Comparison of ENCODE assay signal across 3 worm cellular contexts in the genomic region with DNA sequence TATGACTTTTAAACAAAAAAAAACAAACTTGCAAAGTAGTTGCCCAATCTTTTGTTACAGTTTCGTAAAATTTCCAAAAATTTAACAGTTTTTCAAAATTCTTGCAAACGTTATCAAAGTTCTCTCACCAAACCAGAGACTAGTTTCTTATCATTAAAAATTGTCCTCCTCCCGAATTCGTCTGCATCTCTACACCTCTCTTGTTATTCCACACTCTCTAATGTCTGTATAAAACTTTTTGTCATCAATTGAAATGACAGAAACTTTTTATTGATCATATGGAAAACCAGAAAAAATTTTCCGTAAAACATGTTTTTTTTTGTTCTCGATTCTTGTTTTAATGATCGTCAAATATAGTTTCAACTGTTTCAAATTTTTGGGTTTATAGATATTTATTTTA.
TF ChIP-seq lines count a peak whose summit lies in the region.

No protein-coding gene starts in this region.

TF ChIP-seq in whole organism, L1 larva, 84 proteins besides CTCF, POLR2A, EP300 and RAD21 (continued from another document and continues in another):
- TF ChIP-seq ztf-4 (tag; optimal IDR thresholded peaks at IDR 0.05; lab: Kevin White, UChicago) (no peak), fos-1 (tag; optimal IDR thresholded peaks at IDR 0.05; lab: Kevin White, UChicago) (no peak), nhr-90 (tag; optimal IDR thresholded peaks at IDR 0.05; lab: Kevin White, UChicago; ENCODE audit: poor library complexity) (peak; percentile 49), efl-3 (GFP tag; optimal IDR thresholded peaks at IDR 0.05; lab: Kevin White, UChicago) (no peak), tlp-1 (tag; optimal IDR thresholded peaks at IDR 0.05; lab: Kevin White, UChicago) (no peak), zag-1 (tag; optimal IDR thresholded peaks at IDR 0.05; lab: Kevin White, UChicago) (no peak), lir-3 (tag; optimal IDR thresholded peaks at IDR 0.05; lab: Kevin White, UChicago; ENCODE audit: poor library complexity) (no peak), ceh-90 (tag; optimal IDR thresholded peaks at IDR 0.05; lab: Kevin White, UChicago) (no peak), lin-13 (GFP tag; optimal IDR thresholded peaks at IDR 0.05; lab: Kevin White, UChicago) (no peak), efl-1 (optimal IDR thresholded peaks at IDR 0.05; lab: Kevin White, UChicago) (peak in 1 of 2 experiments; percentile 13), efl-1 (GFP tag; optimal IDR thresholded peaks at IDR 0.05 in 1 of 2; lab: Kevin White, UChicago) (peak in 1 of 2 experiments; percentile 85), lin-15B (tag; optimal IDR thresholded peaks at IDR 0.05; lab: Kevin White, UChicago) (no peak), hpl-2 (GFP tag; optimal IDR thresholded peaks at IDR 0.05; lab: Kevin White, UChicago) (no peak), ceh-82 (tag; optimal IDR thresholded peaks at IDR 0.05; lab: Kevin White, UChicago) (no peak), mab-9 (GFP tag; IDR thresholded peaks at IDR 0.05; lab: Robert Waterston, UW) (no peak), dpl-1 (GFP tag; optimal IDR thresholded peaks at IDR 0.05; lab: Kevin White, UChicago) (peak in 1 of 3 experiments; percentile 1), mep-1 (tag; optimal IDR thresholded peaks at IDR 0.05; lab: Kevin White, UChicago) (no peak), unc-86 (tag; optimal IDR thresholded peaks at IDR 0.05; lab: Kevin White, UChicago) (no peak), mdl-1 (tag; optimal IDR thresholded peaks at IDR 0.05; lab: Kevin White, UChicago) (no peak), lsy-2 (tag; optimal IDR thresholded peaks at IDR 0.05; lab: Kevin White, UChicago) (peak in 1 of 2 experiments; percentile 26), ztf-11 (tag; optimal IDR thresholded peaks at IDR 0.05; lab: Kevin White, UChicago) (no peak), hlh-17 (GFP tag; optimal IDR thresholded peaks at IDR 0.05; lab: Kevin White, UChicago; ENCODE audit: borderline replicate concordance) (no peak), elt-3 (tag; optimal IDR thresholded peaks at IDR 0.05; lab: Kevin White, UChicago) (peak in 4 of 6 experiments; percentile 0 to 85 (median 74)), nhr-237 (tag; optimal IDR thresholded peaks at IDR 0.05; lab: Kevin White, UChicago) (no peak), mef-2 (tag; optimal IDR thresholded peaks at IDR 0.05; lab: Kevin White, UChicago) (no peak), nhr-47 (tag; optimal IDR thresholded peaks at IDR 0.05; lab: Kevin White, UChicago) (no peak), ets-5 (GFP tag; IDR thresholded peaks at IDR 0.05; lab: Robert Waterston, UW) (no peak), nhr-84 (tag; optimal IDR thresholded peaks at IDR 0.05; lab: Kevin White, UChicago) (no peak), nhr-77 (tag; optimal IDR thresholded peaks at IDR 0.05; lab: Kevin White, UChicago) (no peak), C16A3.4 (tag; optimal IDR thresholded peaks at IDR 0.05; lab: Kevin White, UChicago) (peak; percentile 14), grh-1 (GFP tag; IDR thresholded peaks at IDR 0.05; lab: Robert Waterston, UW) (peak; percentile 70), ces-1 (GFP tag; optimal IDR thresholded peaks at IDR 0.05; lab: Kevin White, UChicago) (no peak), jun-1 (tag; optimal IDR thresholded peaks at IDR 0.05; lab: Kevin White, UChicago) (no peak), nhr-20 (tag; optimal IDR thresholded peaks at IDR 0.05; lab: Kevin White, UChicago) (peak; percentile 90), ceh-63 (GFP tag; optimal IDR thresholded peaks at IDR 0.05; lab: Kevin White, UChicago) (no peak), fkh-8 (tag; optimal IDR thresholded peaks at IDR 0.05; lab: Kevin White, UChicago) (no peak), nhr-85 (tag; lab: Kevin White, UChicago) (peak; percentile 90), xbp-1 (tag; optimal IDR thresholded peaks at IDR 0.05; lab: Kevin White, UChicago) (no peak), nhr-28 (tag; optimal IDR thresholded peaks at IDR 0.05; lab: Kevin White, UChicago) (no peak), hlh-4 (tag; optimal IDR thresholded peaks at IDR 0.05; lab: Kevin White, UChicago) (no peak), C34B4.2 (tag; optimal IDR thresholded peaks at IDR 0.05; lab: Kevin White, UChicago) (no peak), irx-1 (tag; optimal IDR thresholded peaks at IDR 0.05; lab: Kevin White, UChicago) (no peak), nhr-71 (tag; optimal IDR thresholded peaks at IDR 0.05; lab: Kevin White, UChicago) (no peak), isw-1 (GFP tag; IDR thresholded peaks at IDR 0.05; lab: Robert Waterston, UW) (no peak)

TF ChIP-seq in whole organism, L3 larva, 47 proteins besides CTCF, POLR2A, EP300 and RAD21 (continued from another document):
- peak; percentile 50 for TF ChIP-seq nhr-23 (tag; optimal IDR thresholded peaks at IDR 0.05; lab: Kevin White, UChicago)
- no peak for TF ChIP-seq fos-1 (tag; optimal IDR thresholded peaks at IDR 0.05; lab: Kevin White, UChicago)
TF ChIP-seq in whole organism, L3 larva: peak in this region for 7.

TF ChIP-seq in whole organism, L4 larva, 104 proteins besides CTCF, POLR2A, EP300 and RAD21 (continued from another document):
- TF ChIP-seq nhr-111 (GFP tag; optimal IDR thresholded peaks at IDR 0.05; lab: Kevin White, UChicago) (no peak), F44E2.7 (GFP tag; IDR thresholded peaks at IDR 0.05; lab: Robert Waterston, UW) (no peak), ztf-11 (tag; optimal IDR thresholded peaks at IDR 0.05; lab: Kevin White, UChicago) (no peak), daf-16 (GFP tag; optimal IDR thresholded peaks at IDR 0.05; lab: Kevin White, UChicago) (no peak), daf-16 (tag; optimal IDR thresholded peaks at IDR 0.05; lab: Kevin White, UChicago) (peak; percentile 73), daf-19 (GFP tag; conservative IDR thresholded peaks at IDR 0.05; lab: Robert Waterston, UW) (no peak), ZK337.2 (GFP tag; IDR thresholded peaks at IDR 0.05; lab: Robert Waterston, UW) (no peak), daf-12 (tag; optimal IDR thresholded peaks at IDR 0.05; lab: Kevin White, UChicago) (no peak), nhr-48 (tag; optimal IDR thresholded peaks at IDR 0.05; lab: Kevin White, UChicago) (peak; percentile 71), hlh-30 (tag; optimal IDR thresholded peaks at IDR 0.05; lab: Kevin White, UChicago; ENCODE audit: insufficient read depth) (peak; percentile 31), mes-2 (tag; optimal IDR thresholded peaks at IDR 0.05; lab: Kevin White, UChicago; ENCODE audit: poor library complexity, severe bottlenecking) (no peak), F26F4.8 (GFP tag; conservative IDR thresholded peaks at IDR 0.05; lab: Robert Waterston, UW) (no peak), tra-1 (GFP tag; IDR thresholded peaks at IDR 0.05; lab: Robert Waterston, UW) (no peak), cey-2 (tag; optimal IDR thresholded peaks at IDR 0.05; lab: Kevin White, UChicago; ENCODE audit: borderline replicate concordance, insufficient read depth) (peak; percentile 0), unc-39 (tag; optimal IDR thresholded peaks at IDR 0.05; lab: Kevin White, UChicago) (no peak), nhr-28 (tag; optimal IDR thresholded peaks at IDR 0.05; lab: Kevin White, UChicago) (peak; percentile 47)
